Fruit fly (Drosophila melanogaster) whole organism, pupa: ENCODE results near the gene PIG-Wb.

ENCODE experiments used
- CG13204 ChIP-seq: fragments of 200-800 bp; sonication (Bioruptor generic); optimal IDR thresholded peaks from 2 replicates; lab custom pipeline; 2018; ENCODE audit warnings: missing biosample characterization, mild to moderate bottlenecking, missing genetic modification characterization, moderate library complexity
- Pif1B ChIP-seq: fragments of 200-800 bp; sonication (Bioruptor generic); optimal IDR thresholded peaks from 3 replicates; lab custom pipeline; 2016; ENCODE audit warnings: missing biosample characterization, missing genetic modification characterization
- rn ChIP-seq: fragments of 200-800 bp; sonication (Bioruptor generic); IDR thresholded peaks from 2 replicates; pipeline ENCODE4 v1.3.6; 2022; ENCODE audit warnings: missing biosample characterization, missing genetic modification characterization

DNA sequence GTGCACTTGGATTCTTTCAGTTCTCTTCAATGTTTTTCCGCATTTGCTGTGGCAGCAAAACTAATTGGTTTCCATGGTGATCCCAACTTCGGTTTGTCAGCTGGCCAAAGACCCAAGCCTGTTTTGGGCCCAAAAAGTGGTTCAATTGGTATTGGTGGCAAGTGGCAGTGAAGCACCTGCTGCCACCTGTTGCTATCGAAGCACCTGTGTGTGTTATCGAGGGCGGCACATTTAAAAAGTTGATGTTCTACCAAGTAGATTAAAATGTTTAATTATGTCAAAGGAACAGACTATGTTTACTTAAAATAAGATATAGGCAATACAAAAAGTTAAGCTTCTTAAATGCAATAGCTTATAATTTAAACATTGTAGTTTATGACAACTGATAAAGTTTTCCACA lies 2.3 kb downstream of the PIG-Wb start, which contains the start of gene Oseg4:
- TF ChIP-seq CG13204 = no peak
- no peak for TF ChIP-seq rn (GFP tag; lab: Robert Waterston, UW)
- TF ChIP-seq Pif1B = no peak
